Worm (Caenorhabditis elegans): ENCODE data around the gene scrm-8.

ce11 chrIV:4176088-4176487 lies 11.6 kb downstream of the scrm-8 start, which contains the start of gene dnj-15:
- TF ChIP-seq ztf-6 (GFP tag; IDR thresholded peaks at IDR 0.05): no peak
- TF ChIP-seq pha-4 (tag; optimal IDR thresholded peaks at IDR 0.05): no peak
- TF ChIP-seq ztf-28 (GFP tag; IDR thresholded peaks at IDR 0.05): no peak
- TF ChIP-seq ama-1 (optimal IDR thresholded peaks at IDR 0.05): no peak
- TF ChIP-seq ama-1 (GFP tag; optimal IDR thresholded peaks at IDR 0.05): no peak

All from whole organism, young adult.